Fruit fly (Drosophila melanogaster): ENCODE results near the gene Art6.

Gene Art6

DNA sequence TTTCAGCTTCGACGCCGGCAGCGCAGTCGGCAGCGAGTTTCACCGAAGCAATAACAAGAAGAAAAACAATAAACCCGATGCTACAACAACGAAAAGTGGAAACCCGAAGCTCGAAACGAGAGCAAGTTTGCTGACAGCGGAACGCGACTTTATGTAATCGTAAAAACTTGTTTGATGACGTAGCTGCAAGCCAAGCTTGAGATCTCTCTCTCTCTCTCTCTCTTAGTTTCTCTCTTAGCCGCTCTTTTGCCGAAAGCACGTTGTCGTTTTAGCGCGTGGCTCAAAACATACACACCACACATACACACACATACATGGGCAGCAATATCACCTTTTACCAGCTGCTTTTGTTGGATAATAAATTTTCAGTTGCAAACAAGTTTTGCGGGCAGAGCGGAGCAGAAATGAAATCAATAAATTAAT lies 30.5 kb upstream of the Art6 start (continued):
- TF ChIP-seq dati (GFP tag; IDR thresholded peaks at IDR 0.05) = no peak
- no peak for TF ChIP-seq fd102C (GFP tag; optimal IDR thresholded peaks at IDR 0.05)
- peak; percentile 56 for TF ChIP-seq lbe (GFP tag; optimal IDR thresholded peaks at IDR 0.05)
- TF ChIP-seq ci (GFP tag; IDR thresholded peaks at IDR 0.05) = peak; percentile 71; the same call in 2 of the 3 replicates
- no peak for TF ChIP-seq Chrac-16 (GFP tag; optimal IDR thresholded peaks at IDR 0.05)
- TF ChIP-seq CG4730 (GFP tag; IDR thresholded peaks at IDR 0.05) = no peak
- no peak for TF ChIP-seq CG14014 (GFP tag; IDR thresholded peaks at IDR 0.05)
- TF ChIP-seq ham (GFP tag; IDR thresholded peaks at IDR 0.05) = no peak
- TF ChIP-seq CG7987 (GFP tag; optimal IDR thresholded peaks at IDR 0.05) = no peak
- no peak for TF ChIP-seq Doc2 (GFP tag; IDR thresholded peaks at IDR 0.05)
- no peak for TF ChIP-seq CG1529 (GFP tag; optimal IDR thresholded peaks at IDR 0.05)
- no peak for TF ChIP-seq Stat92E (GFP tag; optimal IDR thresholded peaks at IDR 0.05)
- TF ChIP-seq CG30403 (GFP tag; optimal IDR thresholded peaks at IDR 0.05) = no peak
- TF ChIP-seq Adf1 (GFP tag; IDR thresholded peaks at IDR 0.05) = peak; percentile 89
- TF ChIP-seq Elba2 (GFP tag; optimal IDR thresholded peaks at IDR 0.05) = no peak
- no peak for TF ChIP-seq CG14965 (GFP tag; optimal IDR thresholded peaks at IDR 0.05; ENCODE audit: borderline replicate concordance)
- TF ChIP-seq ash1 (GFP tag; optimal IDR thresholded peaks at IDR 0.05) = no peak
- no peak for TF ChIP-seq Ravus (GFP tag; IDR thresholded peaks at IDR 0.05)
- TF ChIP-seq Bdp1 (GFP tag; optimal IDR thresholded peaks at IDR 0.05) = no peak
- TF ChIP-seq nom (GFP tag; optimal IDR thresholded peaks at IDR 0.05) = peak; percentile 25
- no peak for TF ChIP-seq CG8944 (GFP tag; optimal IDR thresholded peaks at IDR 0.05)
- TF ChIP-seq Eip74EF (GFP tag; optimal IDR thresholded peaks at IDR 0.05) = peak in 1 of 2 experiments; percentile 20
- no peak for TF ChIP-seq Fer2 (tag; optimal IDR thresholded peaks at IDR 0.05)
- no peak for TF ChIP-seq B-H1 (GFP tag; IDR thresholded peaks at IDR 0.05)
- TF ChIP-seq Meics (GFP tag; optimal IDR thresholded peaks at IDR 0.05) = no peak
- no peak for TF ChIP-seq CG31224 (GFP tag; IDR thresholded peaks at IDR 0.05)
- no peak for TF ChIP-seq shn (GFP tag; optimal IDR thresholded peaks at IDR 0.05)
- no peak for TF ChIP-seq CG18262 (tag; optimal IDR thresholded peaks at IDR 0.05)
- TF ChIP-seq pan (optimal IDR thresholded peaks at IDR 0.05) = no peak
- peak in 1 of 2 experiments; percentile 26 for TF ChIP-seq pan (GFP tag; optimal IDR thresholded peaks at IDR 0.05 in 1 of 2, IDR thresholded peaks at IDR 0.05 in 1 of 2)
- no peak for TF ChIP-seq Bteb2 (GFP tag; optimal IDR thresholded peaks at IDR 0.05)
- TF ChIP-seq ERR (GFP tag; optimal IDR thresholded peaks at IDR 0.05) = no peak
- TF ChIP-seq cato (GFP tag; optimal IDR thresholded peaks at IDR 0.05; ENCODE audit: borderline replicate concordance) = no peak
- TF ChIP-seq CG12391 (tag; optimal IDR thresholded peaks at IDR 0.05) = no peak
- TF ChIP-seq btn (GFP tag; optimal IDR thresholded peaks at IDR 0.05) = no peak
- peak; percentile 2 for TF ChIP-seq CG8924 (tag; optimal IDR thresholded peaks at IDR 0.05)
- no peak for TF ChIP-seq CTCF (GFP tag; optimal IDR thresholded peaks at IDR 0.05)
- TF ChIP-seq CG17568 (GFP tag; optimal IDR thresholded peaks at IDR 0.05) = no peak
- TF ChIP-seq bigmax (GFP tag; optimal IDR thresholded peaks at IDR 0.05) = no peak
- TF ChIP-seq Hsf (GFP tag; optimal IDR thresholded peaks at IDR 0.05) = no peak
- TF ChIP-seq CG10209 (GFP tag; optimal IDR thresholded peaks at IDR 0.05) = no peak
- no peak for TF ChIP-seq ems (GFP tag; optimal IDR thresholded peaks at IDR 0.05)
- no peak for TF ChIP-seq CG14860 (GFP tag; IDR thresholded peaks at IDR 0.05; ENCODE audit: partially characterized antibody)
- TF ChIP-seq h (optimal IDR thresholded peaks at IDR 0.05) = no peak
- no peak for TF ChIP-seq CG10274 (GFP tag; optimal IDR thresholded peaks at IDR 0.05)
- no peak for TF ChIP-seq Ets97D (GFP tag; optimal IDR thresholded peaks at IDR 0.05)
- peak; percentile 87 for TF ChIP-seq CG3163 (GFP tag; optimal IDR thresholded peaks at IDR 0.05)
- no peak for TF ChIP-seq tgo (GFP tag; IDR thresholded peaks at IDR 0.05)
- peak; percentile 50 for TF ChIP-seq Med (GFP tag)
- TF ChIP-seq CG30431 (GFP tag; optimal IDR thresholded peaks at IDR 0.05) = no peak
- TF ChIP-seq danr (GFP tag; IDR thresholded peaks at IDR 0.05) = no peak
- TF ChIP-seq Mad (GFP tag; optimal IDR thresholded peaks at IDR 0.05) = no peak
- TF ChIP-seq Dll (GFP tag; IDR thresholded peaks at IDR 0.05; ENCODE audit: partially characterized antibody) = 0 out of 4 replicates have a peak, but pooled peaks have one; percentile 35
